Worm (Caenorhabditis elegans): ENCODE results near the gene W09D10.5.

DNA sequence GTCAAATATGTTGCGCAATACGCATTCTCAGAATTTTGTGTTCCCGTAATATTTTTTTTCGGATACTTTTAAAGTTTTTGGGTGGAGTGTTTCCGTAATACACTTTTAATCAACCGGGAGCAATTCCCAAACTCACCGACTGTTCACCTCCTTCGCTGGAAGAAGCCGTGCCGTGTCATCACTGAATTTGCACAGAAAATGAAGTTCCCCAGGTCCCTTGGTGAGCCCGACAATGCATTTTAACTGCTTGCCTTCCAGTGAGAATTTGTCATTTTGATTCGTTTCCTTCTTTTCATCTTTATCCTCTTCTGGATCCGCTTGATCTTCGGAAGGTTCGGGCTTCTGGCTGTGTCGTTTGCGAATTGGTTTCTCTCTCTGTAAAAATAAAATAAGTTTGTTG lies 43.0 kb upstream of the W09D10.5 start:
- no peak for TF ChIP-seq elt-3 (tag; optimal IDR thresholded peaks at IDR 0.05)
- no peak for TF ChIP-seq ztf-1 (GFP tag; conservative IDR thresholded peaks at IDR 0.05)
- TF ChIP-seq lin-13 (GFP tag; optimal IDR thresholded peaks at IDR 0.05), result no peak
- TF ChIP-seq lsy-2 (tag; optimal IDR thresholded peaks at IDR 0.05), result no peak
- TF ChIP-seq egl-27 (tag; optimal IDR thresholded peaks at IDR 0.05), result no peak
- TF ChIP-seq snpc-4 (tag; optimal IDR thresholded peaks at IDR 0.05), result no peak
- no peak for TF ChIP-seq nhr-25 (tag; optimal IDR thresholded peaks at IDR 0.05)
- TF ChIP-seq ama-1 (optimal IDR thresholded peaks at IDR 0.05), result no peak
- TF ChIP-seq ztf-4 (tag; optimal IDR thresholded peaks at IDR 0.05), result no peak
- TF ChIP-seq nhr-129 (tag; optimal IDR thresholded peaks at IDR 0.05), result no peak
- no peak for TF ChIP-seq lin-39 (tag; optimal IDR thresholded peaks at IDR 0.05)
- TF ChIP-seq gmeb-1 (tag; optimal IDR thresholded peaks at IDR 0.05), result peak; percentile 66
- TF ChIP-seq skn-1 (tag; optimal IDR thresholded peaks at IDR 0.05), result no peak
- TF ChIP-seq F13H6.1 (tag; optimal IDR thresholded peaks at IDR 0.05), result no peak

Data from whole organism, L2 larva.